Fruit fly (Drosophila melanogaster) whole organism, embryonic: ENCODE results near the gene Fatp1.

Experiments
- Awh ChIP-seq: fragments of 200-800 bp; sonication (Bioruptor generic); IDR thresholded peaks from 2 replicates; pipeline ENCODE4, ENCODE4 v1.3.6; 2022; ENCODE audit warnings: missing biosample characterization, missing genetic modification characterization
- CG1024 ChIP-seq: fragments of 200-800 bp; sonication (Bioruptor generic); IDR thresholded peaks from 2 replicates; pipeline ENCODE4 v1.3.6; 2022; ENCODE audit warnings: missing biosample characterization, missing genetic modification characterization
- CG10274 ChIP-seq: fragments of 200-800 bp; sonication (Bioruptor generic); optimal IDR thresholded peaks from 3 replicates; lab custom pipeline; 2017; ENCODE audit warnings: missing biosample characterization, mild to moderate bottlenecking, missing genetic modification characterization
- CG11093 ChIP-seq: fragments of 200-800 bp; sonication (Bioruptor generic); IDR thresholded peaks from 3 replicates; pipeline ENCODE4 v1.3.6; 2022; ENCODE audit warnings: missing biosample characterization, missing genetic modification characterization
- CG12299 ChIP-seq: fragments of 200-800 bp; sonication (Bioruptor generic); optimal IDR thresholded peaks from 2 replicates; lab custom pipeline; 2018; ENCODE audit warnings: missing biosample characterization, mild to moderate bottlenecking, missing genetic modification characterization
- CG13123 ChIP-seq: fragments of 200-800 bp; sonication (Bioruptor generic); optimal IDR thresholded peaks from 2 replicates; lab custom pipeline; 2016; ENCODE audit warnings: missing biosample characterization, missing genetic modification characterization
- CG13424 ChIP-seq: fragments of 200-800 bp; sonication (Bioruptor generic); optimal IDR thresholded peaks from 2 replicates; lab custom pipeline; 2019; ENCODE audit warnings: missing biosample characterization, mild to moderate bottlenecking, missing genetic modification characterization, moderate library complexity
- CG13894 ChIP-seq: fragments of 200-800 bp; sonication (Bioruptor generic); optimal IDR thresholded peaks from 3 replicates; lab custom pipeline; 2018; ENCODE audit warnings: missing biosample characterization, mild to moderate bottlenecking, missing genetic modification characterization, moderate library complexity
- CG14441 ChIP-seq: fragments of 200-800 bp; sonication (Bioruptor generic); IDR thresholded peaks from 2 replicates; pipeline ENCODE4 v1.3.6; 2022; ENCODE audit warnings: missing biosample characterization, missing genetic modification characterization
- CG30020 ChIP-seq: fragments of 200-800 bp; optimal IDR thresholded peaks from 2 replicates; lab custom pipeline; 2019; ENCODE audit warnings: missing biosample characterization, mild to moderate bottlenecking, missing genetic modification characterization, moderate library complexity
- CG31365 ChIP-seq: fragments of 200-800 bp; sonication (Bioruptor generic); optimal IDR thresholded peaks from 2 replicates; lab custom pipeline; 2018; ENCODE audit warnings: missing biosample characterization, mild to moderate bottlenecking, missing genetic modification characterization
- CG3163 ChIP-seq: fragments of 200-800 bp; sonication (Bioruptor generic); optimal IDR thresholded peaks from 3 replicates; lab custom pipeline; 2016; ENCODE audit warnings: missing biosample characterization, missing genetic modification characterization
- CG42726 ChIP-seq: fragments of 200-800 bp; sonication (Bioruptor generic); IDR thresholded peaks from 2 replicates; pipeline ENCODE4 v1.3.6; 2022; ENCODE audit warnings: missing biosample characterization, missing genetic modification characterization; ENCODE audit not compliant: partially characterized antibody
- CG6654 ChIP-seq: fragments of 200-800 bp; sonication (Bioruptor generic); optimal IDR thresholded peaks from 2 replicates; lab custom pipeline; 2017; ENCODE audit warnings: missing biosample characterization, mild to moderate bottlenecking, missing genetic modification characterization
- CG8944 ChIP-seq: fragments of 200-800 bp; sonication (Bioruptor generic); optimal IDR thresholded peaks from 3 replicates; lab custom pipeline; 2016; ENCODE audit warnings: missing biosample characterization, missing genetic modification characterization
- CG9437 ChIP-seq: fragments of 200-800 bp; sonication (Bioruptor generic); optimal IDR thresholded peaks from 2 replicates; lab custom pipeline; 2018; ENCODE audit warnings: missing biosample characterization, mild to moderate bottlenecking, missing genetic modification characterization
- CoRest ChIP-seq: fragments of 200-800 bp; sonication (Bioruptor generic); optimal IDR thresholded peaks from 3 replicates; lab custom pipeline; 2018; ENCODE audit warnings: missing biosample characterization, mild to moderate bottlenecking, missing genetic modification characterization, moderate library complexity
- Fer1 ChIP-seq: fragments of 200-800 bp; sonication (Bioruptor generic); optimal IDR thresholded peaks from 2 replicates; lab custom pipeline; 2017; ENCODE audit warnings: missing biosample characterization, mild to moderate bottlenecking, missing genetic modification characterization
- H15 ChIP-seq: fragments of 200-800 bp; sonication (Bioruptor generic); IDR thresholded peaks from 3 replicates; pipeline ENCODE4 v1.3.6; 2022; ENCODE audit warnings: missing biosample characterization, missing genetic modification characterization
- HHEX ChIP-seq: fragments of 200-800 bp; sonication (Bioruptor generic); optimal IDR thresholded peaks from 3 replicates; lab custom pipeline; 2017; ENCODE audit warnings: missing biosample characterization, mild to moderate bottlenecking, missing genetic modification characterization, missing genetic modification reagents
- HLH3B ChIP-seq: fragments of 200-800 bp; sonication (Bioruptor generic); IDR thresholded peaks from 2 replicates; pipeline ENCODE4 v1.3.6; 2022; ENCODE audit warnings: missing biosample characterization, missing genetic modification characterization
- HLHmδ ChIP-seq: fragments of 200-800 bp; sonication (Bioruptor generic); optimal IDR thresholded peaks from 2 replicates; lab custom pipeline; 2018; ENCODE audit warnings: missing biosample characterization, mild to moderate bottlenecking, missing genetic modification characterization, moderate library complexity
- Hr78 ChIP-seq, 2 experiments: fragments of 200-800 bp in 1 of 2; fragments of >200 bp in 1 of 2; sonication (Bioruptor generic) in 1 of 2; optimal IDR thresholded peaks; 2 replicates each; lab custom pipeline; 2017 to 2019; ENCODE audit warnings: missing biosample characterization in 2 of 2, missing genetic modification characterization in 2 of 2, mild to moderate bottlenecking in 1 of 2, moderate library complexity in 1 of 2
- NC2β ChIP-seq: fragments of 200-800 bp; sonication (Bioruptor generic); optimal IDR thresholded peaks from 2 replicates; lab custom pipeline; 2016; ENCODE audit warnings: missing biosample characterization, missing genetic modification characterization
- Neu2 ChIP-seq: fragments of 200-800 bp; sonication (Bioruptor generic); optimal IDR thresholded peaks from 3 replicates; lab custom pipeline; 2016; ENCODE audit warnings: missing biosample characterization, missing genetic modification characterization, borderline replicate concordance
- Six4 ChIP-seq: fragments of 200-800 bp; sonication (Bioruptor generic); optimal IDR thresholded peaks from 2 replicates; lab custom pipeline; 2016; ENCODE audit warnings: missing biosample characterization, missing genetic modification characterization
- amos ChIP-seq: fragments of 200-800 bp; sonication (Bioruptor generic); IDR thresholded peaks from 2 replicates; pipeline ENCODE4 v1.3.6; 2022; ENCODE audit warnings: missing biosample characterization, missing genetic modification characterization; ENCODE audit not compliant: partially characterized antibody
- chinmo ChIP-seq: fragments of 200-800 bp; sonication (Bioruptor generic); IDR thresholded peaks from 4 replicates; pipeline ENCODE4 v1.3.6; 2022; ENCODE audit warnings: missing biosample characterization, missing genetic modification characterization; ENCODE audit not compliant: partially characterized antibody
- chm ChIP-seq: fragments of 200-800 bp; sonication (Bioruptor generic); IDR thresholded peaks from 2 replicates; pipeline ENCODE4 v1.3.6; 2022; ENCODE audit warnings: missing biosample characterization, missing genetic modification characterization
- crp ChIP-seq, 2 experiments: fragments of 200-800 bp; sonication (Bioruptor generic); optimal IDR thresholded peaks; 2 replicates in 1 of 2; 3 replicates in 1 of 2; lab custom pipeline; 2017; ENCODE audit warnings: missing biosample characterization in 2 of 2, missing genetic modification characterization in 2 of 2, mild to moderate bottlenecking in 1 of 2, moderate library complexity in 1 of 2
- cwo ChIP-seq: fragments of 200-800 bp; sonication (Bioruptor generic); optimal IDR thresholded peaks from 3 replicates; lab custom pipeline; 2017; ENCODE audit warnings: missing biosample characterization, missing genetic modification characterization, mild to moderate bottlenecking, moderate library complexity, missing genetic modification reagents
- ewg ChIP-seq: fragments of 200-800 bp; sonication (Bioruptor generic); optimal IDR thresholded peaks from 3 replicates; lab custom pipeline; 2017; ENCODE audit warnings: mild to moderate bottlenecking, missing biosample characterization, missing genetic modification reagents, missing genetic modification characterization
- fd3F ChIP-seq: fragments of 200-800 bp; sonication (Bioruptor generic); optimal IDR thresholded peaks from 2 replicates; lab custom pipeline; 2018; ENCODE audit warnings: missing biosample characterization, mild to moderate bottlenecking, missing genetic modification characterization, moderate library complexity
- klu ChIP-seq: fragments of 200-800 bp; sonication (Bioruptor generic); IDR thresholded peaks from 2 replicates; pipeline ENCODE4 v1.3.6; 2022; ENCODE audit warnings: missing biosample characterization, missing genetic modification characterization
- lilli ChIP-seq: fragments of 200-800 bp; sonication (Bioruptor generic); optimal IDR thresholded peaks from 3 replicates; lab custom pipeline; 2016; ENCODE audit warnings: missing biosample characterization, missing genetic modification characterization
- lmd ChIP-seq: fragments of 200-800 bp; sonication (Bioruptor generic); IDR thresholded peaks from 2 replicates; pipeline ENCODE4 v1.3.6; 2022; ENCODE audit warnings: missing biosample characterization, missing genetic modification characterization
- nerfin-2 ChIP-seq: fragments of 200-800 bp; sonication (Bioruptor generic); IDR thresholded peaks from 2 replicates; pipeline ENCODE4 v1.3.6; 2022; ENCODE audit warnings: missing biosample characterization, missing genetic modification characterization; ENCODE audit not compliant: partially characterized antibody
- otp ChIP-seq: fragments of 200-800 bp; sonication (Bioruptor generic); IDR thresholded peaks from 3 replicates; pipeline ENCODE4, ENCODE4 v1.3.6; 2022; ENCODE audit warnings: missing biosample characterization, missing genetic modification characterization
- pita ChIP-seq: fragments of 200-800 bp; sonication (Bioruptor generic); optimal IDR thresholded peaks from 2 replicates; lab custom pipeline; 2017; ENCODE audit warnings: missing biosample characterization, mild to moderate bottlenecking, missing genetic modification characterization
- schlank ChIP-seq: fragments of 200-800 bp; sonication (Bioruptor generic); optimal IDR thresholded peaks from 2 replicates; lab custom pipeline; 2018; ENCODE audit warnings: missing biosample characterization, mild to moderate bottlenecking, missing genetic modification characterization
- scrt ChIP-seq: fragments of 200-800 bp; sonication (Bioruptor generic); optimal IDR thresholded peaks from 2 replicates; lab custom pipeline; 2018; ENCODE audit warnings: missing biosample characterization, mild to moderate bottlenecking, missing genetic modification characterization, moderate library complexity
- sens ChIP-seq: fragments of 200-800 bp; sonication (Bioruptor generic); peaks from one replicate; lab custom pipeline; 2016; ENCODE audit warnings: missing biosample characterization, missing genetic modification characterization
- tap ChIP-seq: fragments of 200-800 bp; optimal IDR thresholded peaks from 3 replicates; lab custom pipeline; 2019; ENCODE audit warnings: missing biosample characterization, mild to moderate bottlenecking, missing genetic modification characterization, moderate library complexity
- twi ChIP-seq: fragments of 200-800 bp; optimal IDR thresholded peaks from 2 replicates; lab custom pipeline; 2019; ENCODE audit warnings: missing biosample characterization, mild to moderate bottlenecking, missing genetic modification characterization, moderate library complexity
- usp ChIP-seq: fragments of >200 bp; optimal IDR thresholded peaks from 2 replicates; lab custom pipeline; 2017; ENCODE audit warnings: missing biosample characterization, missing genetic modification characterization
- z ChIP-seq: fragments of 200-800 bp; sonication (Bioruptor generic); IDR thresholded peaks from 3 replicates; pipeline ENCODE4 v1.3.6; 2022; ENCODE audit warnings: missing biosample characterization, missing genetic modification characterization
- zen2 ChIP-seq: fragments of 200-800 bp; sonication (Bioruptor generic); IDR thresholded peaks from 3 replicates; pipeline ENCODE4 v1.3.6; 2022; ENCODE audit warnings: missing biosample characterization, missing genetic modification characterization; ENCODE audit not compliant: partially characterized antibody
- zf30C ChIP-seq: fragments of 200-800 bp; sonication (Bioruptor generic); optimal IDR thresholded peaks from 3 replicates; lab custom pipeline; 2018; ENCODE audit warnings: missing biosample characterization, mild to moderate bottlenecking, missing genetic modification characterization

The Fatp1 gene

DNA sequence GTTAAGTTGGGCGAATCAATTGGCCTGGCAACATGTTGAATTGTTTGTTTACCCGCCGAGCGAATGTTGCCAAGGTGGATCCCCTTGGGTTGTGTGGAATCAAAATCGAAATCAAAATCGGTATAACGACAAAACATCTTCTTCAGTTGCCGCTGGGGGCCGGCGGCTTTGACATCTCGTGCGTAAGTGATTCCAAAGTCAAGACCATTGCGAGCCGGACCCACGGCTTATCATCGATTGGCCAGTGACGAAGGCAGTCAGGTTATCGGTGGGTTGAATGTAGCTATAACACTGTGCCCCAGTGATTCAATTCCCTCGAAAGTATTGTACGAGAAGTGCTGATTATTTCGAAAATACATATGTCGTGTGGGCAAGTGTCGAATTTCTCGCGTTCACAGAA, 12.0 kb upstream of the Fatp1 start (continued):
- TF ChIP-seq HHEX (no peak), CG10274 (no peak), usp (GFP tag; lab: Kevin White, UChicago) (no peak), CG42726 (GFP tag; lab: Robert Waterston, UW) (0 out of 2 replicates have a peak, but pooled peaks have one; percentile 15), CG12299 (tag; lab: Kevin White, UChicago) (no peak), HLH3B (no peak), Fer1 (GFP tag; lab: Kevin White, UChicago) (no peak), cwo (GFP tag; lab: Kevin White, UChicago) (peak; percentile 90), CG1024 (GFP tag; lab: Robert Waterston, UW) (no peak), Hr78 (GFP tag; optimal IDR thresholded peaks at IDR 0.05; lab: Kevin White, UChicago) (peak in 1 of 2 experiments; percentile 54), chinmo (GFP tag; lab: Robert Waterston, UW) (0 out of 4 replicates have a peak, but pooled peaks have one; percentile 32), Awh (GFP tag; lab: Robert Waterston, UW) (0 out of 2 replicates have a peak, but pooled peaks have one; percentile 22), CG6654 (GFP tag; lab: Kevin White, UChicago) (no peak), CG13123 (GFP tag; lab: Kevin White, UChicago) (no peak)

DNA sequence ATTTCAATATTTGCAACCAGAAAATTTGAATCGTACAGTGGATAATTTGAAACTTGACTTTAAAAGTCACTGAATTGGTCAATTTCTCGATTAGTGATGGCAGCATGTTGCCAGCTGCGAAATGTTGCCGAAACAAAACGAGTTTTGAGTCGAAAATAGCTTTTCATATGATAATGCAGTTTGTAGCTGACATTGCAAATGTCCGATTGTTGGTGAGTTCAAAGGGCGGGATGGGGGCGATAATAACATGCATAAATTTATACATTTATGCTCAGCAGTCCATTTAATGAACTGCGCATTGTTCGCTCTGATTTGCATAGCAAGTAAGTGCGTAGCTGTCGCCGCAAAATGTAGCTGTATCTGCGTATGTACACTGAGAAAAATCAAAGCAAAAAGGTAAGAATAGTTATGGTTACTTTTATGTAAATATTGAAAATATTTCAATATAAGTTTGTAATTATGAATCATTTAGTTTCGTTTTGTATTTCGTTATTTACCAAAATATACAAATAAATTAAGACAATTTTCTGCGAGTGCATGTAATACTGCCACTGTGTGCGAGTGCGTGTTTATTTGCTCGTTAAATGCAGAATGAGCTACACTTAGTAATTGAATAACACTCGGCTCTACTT, 10.1 kb upstream of the Fatp1 start, which contains the start of gene Lip4:
Lip4 (plus strand) TSS at position 620 of the 632 bp plus-strand sequence.
- TF ChIP-seq CoRest (tag; lab: Kevin White, UChicago) (peak; percentile 87), sens (GFP tag; lab: Kevin White, UChicago) (peak; percentile 95), lilli (peak; percentile 74), scrt (GFP tag; lab: Kevin White, UChicago) (peak; percentile 47), CG3163 (no peak), NC2β (GFP tag; lab: Kevin White, UChicago) (peak; percentile 22), CG30020 (no peak), z (GFP tag; lab: Robert Waterston, UW) (no peak), klu (GFP tag; lab: Robert Waterston, UW) (peak; percentile 43; the same call in 1 of the 2 replicates), Six4 (peak; percentile 19), Neu2 (GFP tag; lab: Kevin White, UChicago) (no peak), CG31365 (tag; lab: Kevin White, UChicago) (no peak), zf30C (GFP tag; lab: Kevin White, UChicago) (peak; percentile 22), amos (GFP tag; lab: Robert Waterston, UW) (no peak), HLHmδ (GFP tag; lab: Kevin White, UChicago) (no peak), nerfin-2 (GFP tag; lab: Robert Waterston, UW) (no peak), pita (GFP tag; lab: Kevin White, UChicago) (no peak), ewg (peak; percentile 48), tap (tag; lab: Kevin White, UChicago) (peak; percentile 71), twi (tag; lab: Kevin White, UChicago) (peak; percentile 9), otp (no peak), CG14441 (peak; percentile 82), H15 (peak; percentile 81), CG11093 (GFP tag; lab: Robert Waterston, UW) (0 out of 3 replicates have a peak, but pooled peaks have one; percentile 50), chm (GFP tag; lab: Robert Waterston, UW) (no peak), schlank (peak; percentile 14), CG13424 (tag; lab: Kevin White, UChicago) (peak; percentile 83), zen2 (GFP tag; lab: Robert Waterston, UW) (no peak), CG13894 (no peak), fd3F (GFP tag; lab: Kevin White, UChicago) (peak; percentile 79), CG8944 (GFP tag; lab: Kevin White, UChicago) (no peak), lmd (GFP tag; lab: Robert Waterston, UW) (peak; percentile 83), CG9437 (GFP tag; lab: Kevin White, UChicago) (peak; percentile 69), crp (GFP tag; optimal IDR thresholded peaks at IDR 0.05; lab: Kevin White, UChicago) (peak in 1 of 2 experiments; percentile 11)
